Fruit fly (Drosophila melanogaster): ENCODE measurements around the gene CG18213.

CG18213 gene

DNA sequence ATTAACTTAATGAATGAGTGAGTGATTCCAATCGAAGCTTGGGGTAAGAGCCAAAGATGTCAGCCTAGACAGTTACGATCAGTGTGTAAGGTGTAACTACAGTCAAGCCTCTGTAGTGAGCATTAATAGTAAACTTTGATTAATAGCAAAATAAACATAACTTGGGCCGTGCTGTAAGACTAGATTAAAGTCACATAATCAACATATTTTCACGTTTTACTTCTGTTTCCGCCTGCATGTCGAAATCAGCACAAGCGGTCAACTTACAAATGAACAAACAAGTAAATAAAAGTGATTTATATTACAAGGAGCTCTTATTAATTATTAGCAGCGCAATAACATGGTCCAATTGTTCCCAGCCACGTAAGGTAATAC is 52.1 kb downstream of the CG18213 start:
- TF ChIP-seq CG6276 (GFP tag; optimal IDR thresholded peaks at IDR 0.05) (peak; percentile 9), CG3032 (tag; optimal IDR thresholded peaks at IDR 0.05) (no peak), CG32006 (GFP tag; optimal IDR thresholded peaks at IDR 0.05) (peak; percentile 50), Smox (GFP tag; optimal IDR thresholded peaks at IDR 0.05) (no peak), salr (GFP tag; optimal IDR thresholded peaks at IDR 0.05) (no peak), net (GFP tag; optimal IDR thresholded peaks at IDR 0.05) (no peak), dac (GFP tag; optimal IDR thresholded peaks at IDR 0.05) (peak; percentile 23), fd59A (GFP tag; optimal IDR thresholded peaks at IDR 0.05) (no peak), Lpt (GFP tag; optimal IDR thresholded peaks at IDR 0.05) (no peak), OdsH (GFP tag; optimal IDR thresholded peaks at IDR 0.05) (peak; percentile 28), CG10669 (GFP tag; optimal IDR thresholded peaks at IDR 0.05) (peak; percentile 4), Eip78C (GFP tag) (peak; percentile 32), Hr4 (GFP tag; optimal IDR thresholded peaks at IDR 0.05) (peak; percentile 56), spab (GFP tag; optimal IDR thresholded peaks at IDR 0.05) (no peak), CG11762 (GFP tag; optimal IDR thresholded peaks at IDR 0.05; ENCODE audit: insufficient read depth) (no peak)

dm6 chr3R:16987220-16987923 is 52.6 kb downstream of the CG18213 start, which contains the start of gene CG18622:
CG18622 (minus strand) TSS chr3R:16987732.
- TF ChIP-seq CG3919 (GFP tag; optimal IDR thresholded peaks at IDR 0.05) (no peak), Eip75B (GFP tag; optimal IDR thresholded peaks at IDR 0.05) (no peak), spab (GFP tag; optimal IDR thresholded peaks at IDR 0.05) (no peak), CG32006 (GFP tag; optimal IDR thresholded peaks at IDR 0.05) (peak; percentile 43), Hr38 (GFP tag; optimal IDR thresholded peaks at IDR 0.05) (no peak), Sox102F (GFP tag; optimal IDR thresholded peaks at IDR 0.05) (no peak), Lpt (GFP tag; optimal IDR thresholded peaks at IDR 0.05) (no peak), Met (GFP tag; optimal IDR thresholded peaks at IDR 0.05) (no peak), cyc (GFP tag; optimal IDR thresholded peaks at IDR 0.05) (no peak), CG16779 (tag; optimal IDR thresholded peaks at IDR 0.05) (peak; percentile 4), CG8119 (GFP tag; IDR thresholded peaks at IDR 0.05) (peak; percentile 13; the same call in 1 of the 3 replicates), Sox14 (GFP tag; optimal IDR thresholded peaks at IDR 0.05) (no peak), pdm3 (GFP tag; optimal IDR thresholded peaks at IDR 0.05) (no peak), eg (GFP tag; IDR thresholded peaks at IDR 0.05) (no peak; the same call in 1 of the 3 replicates), CG6276 (GFP tag; optimal IDR thresholded peaks at IDR 0.05) (peak; percentile 48), CG6792 (GFP tag; optimal IDR thresholded peaks at IDR 0.05) (no peak), CG6808 (GFP tag; optimal IDR thresholded peaks at IDR 0.05) (no peak), CG15336 (GFP tag; IDR thresholded peaks at IDR 0.05) (no peak), dac (GFP tag; optimal IDR thresholded peaks at IDR 0.05) (no peak), fd85E (GFP tag; optimal IDR thresholded peaks at IDR 0.05) (no peak), Ets96B (tag; optimal IDR thresholded peaks at IDR 0.05) (no peak), Smox (GFP tag; optimal IDR thresholded peaks at IDR 0.05) (no peak)
